Worm (Caenorhabditis elegans) whole organism, young adult: ENCODE data around the gene ZC250.2.

Experiments used
- B0261.1 ChIP-seq: sonication (generic microtip); optimal IDR thresholded peaks from 2 replicates; lab custom pipeline; 2016; ENCODE audit warnings: mild to moderate bottlenecking, missing genetic modification characterization, moderate library complexity, missing compliant biosample characterization
- C06A6.2 ChIP-seq: fragments of 200-800 bp; sonication (Bioruptor generic); conservative IDR thresholded peaks from 2 replicates; pipeline ENCODE4 v1.3.6; 2022; ENCODE audit warnings: missing genetic modification characterization, missing compliant biosample characterization
- C17E4.6 ChIP-seq: fragments of 200-800 bp; sonication (Bioruptor generic); IDR thresholded peaks from 2 replicates; pipeline ENCODE4 v1.3.6; 2022; ENCODE audit warnings: missing genetic modification reagents, missing genetic modification characterization, missing compliant biosample characterization
- D2030.7 ChIP-seq: fragments of 200-800 bp; sonication (Bioruptor generic); IDR thresholded peaks from 2 replicates; pipeline ENCODE4 v1.3.6; 2022; ENCODE audit warnings: missing genetic modification reagents, missing genetic modification characterization, missing compliant biosample characterization
- F22D6.2 ChIP-seq: sonication (generic microtip); optimal IDR thresholded peaks from 2 replicates; lab custom pipeline; 2016; ENCODE audit warnings: mild to moderate bottlenecking, missing genetic modification characterization, missing compliant biosample characterization
- F23B12.7 ChIP-seq: sonication (generic microtip); optimal IDR thresholded peaks from 2 replicates; lab custom pipeline; 2017; ENCODE audit warnings: missing genetic modification characterization, mild to moderate bottlenecking, missing compliant biosample characterization, antibody characterized with exemption, moderate library complexity; ENCODE audit not compliant: insufficient read depth
- F33H1.4 ChIP-seq: fragments of 200-800 bp; sonication (Bioruptor generic); IDR thresholded peaks from 2 replicates; pipeline ENCODE4 v1.3.6; 2022; ENCODE audit warnings: missing genetic modification reagents, missing genetic modification characterization, missing compliant biosample characterization
- F39B2.1 ChIP-seq: fragments of 200-800 bp; sonication (Bioruptor generic); IDR thresholded peaks from 2 replicates; pipeline ENCODE4 v1.3.6; 2022; ENCODE audit warnings: missing genetic modification reagents, missing genetic modification characterization, missing compliant biosample characterization
- F52B5.7 ChIP-seq: sonication (generic microtip); optimal IDR thresholded peaks from 2 replicates; lab custom pipeline; 2016; ENCODE audit warnings: mild to moderate bottlenecking, missing genetic modification characterization, missing compliant biosample characterization
- F55B11.4 ChIP-seq: sonication (generic microtip); optimal IDR thresholded peaks from 2 replicates; lab custom pipeline; 2016; ENCODE audit warnings: missing compliant biosample characterization, missing genetic modification characterization, borderline replicate concordance; ENCODE audit not compliant: insufficient read depth
- F57A8.1 ChIP-seq: fragments of 200-800 bp; sonication (Bioruptor generic); optimal IDR thresholded peaks from 2 replicates; lab custom pipeline; 2018; ENCODE audit warnings: mild to moderate bottlenecking, missing genetic modification characterization, moderate library complexity, missing compliant biosample characterization
- F57C9.4 ChIP-seq: sonication (generic microtip); optimal IDR thresholded peaks from 2 replicates; lab custom pipeline; 2017; ENCODE audit warnings: mild to moderate bottlenecking, missing genetic modification characterization, missing compliant biosample characterization
- K12H6.12 ChIP-seq: fragments of 200-800 bp; sonication (Bioruptor generic); optimal IDR thresholded peaks from 2 replicates; lab custom pipeline; 2018; ENCODE audit warnings: mild to moderate bottlenecking, missing genetic modification characterization, missing compliant biosample characterization
- T07F8.4 ChIP-seq: sonication (generic microtip); optimal IDR thresholded peaks from 2 replicates; lab custom pipeline; 2016; ENCODE audit warnings: mild to moderate bottlenecking, missing genetic modification characterization, moderate library complexity, missing compliant biosample characterization
- Y53F4B.3 ChIP-seq: fragments of 200-800 bp; sonication (Bioruptor generic); IDR thresholded peaks from 2 replicates; pipeline ENCODE4 v1.3.6; 2022; ENCODE audit warnings: missing genetic modification reagents, missing genetic modification characterization, missing compliant biosample characterization
- Y67H2A.10 ChIP-seq: fragments of 200-800 bp; sonication (Bioruptor generic); conservative IDR thresholded peaks from 2 replicates; pipeline ENCODE4 v1.3.6; 2022; ENCODE audit warnings: missing genetic modification reagents, missing genetic modification characterization, missing compliant biosample characterization
- ama-1 ChIP-seq, 3 experiments: fragments of 150-350 bp in 1 of 3; sonication (generic microtip) in 2 of 3; optimal IDR thresholded peaks; 2 replicates each; lab custom pipeline; 2014 to 2018; ENCODE audit warnings: missing biosample characterization in 2 of 3, missing genetic modification characterization in 2 of 3, missing genetic modification reagents in 2 of 3
- atf-7 ChIP-seq: sonication (generic microtip); optimal IDR thresholded peaks from 2 replicates; lab custom pipeline; 2017; ENCODE audit warnings: mild to moderate bottlenecking, missing genetic modification characterization, missing compliant biosample characterization
- cebp-1 ChIP-seq, 2 experiments: fragments of 200-800 bp in 1 of 2; sonication (Bioruptor generic) in 1 of 2; sonication (generic microtip) in 1 of 2; IDR thresholded peaks in 1 of 2; optimal IDR thresholded peaks in 1 of 2; 2 replicates each; pipeline versions ENCODE4 v1.3.6 to Lab custom; 2017 to 2022; ENCODE audit warnings: missing compliant biosample characterization in 2 of 2, missing genetic modification characterization in 2 of 2, mild to moderate bottlenecking in 1 of 2, missing genetic modification reagents in 1 of 2, moderate library complexity in 1 of 2
- ceh-58 ChIP-seq: fragments of 200-800 bp; sonication (Bioruptor generic); IDR thresholded peaks from 2 replicates; pipeline ENCODE4 v1.3.6; 2022; ENCODE audit warnings: missing genetic modification characterization, missing compliant biosample characterization
- dox-1 ChIP-seq: fragments of 200-800 bp; sonication (Bioruptor generic); IDR thresholded peaks from 2 replicates; pipeline ENCODE4 v1.3.6; 2022; ENCODE audit warnings: missing genetic modification reagents, missing genetic modification characterization, missing compliant biosample characterization
- dpff-1 ChIP-seq: sonication (generic microtip); optimal IDR thresholded peaks from 2 replicates; lab custom pipeline; 2017; ENCODE audit warnings: mild to moderate bottlenecking, missing genetic modification characterization, missing compliant biosample characterization
- egl-18 ChIP-seq: fragments of 200-800 bp; sonication (Bioruptor generic); IDR thresholded peaks from 2 replicates; pipeline ENCODE4 v1.3.6; 2022; ENCODE audit warnings: missing genetic modification reagents, missing genetic modification characterization, missing compliant biosample characterization
- egrh-3 ChIP-seq: fragments of 200-800 bp; sonication (Bioruptor generic); IDR thresholded peaks from 2 replicates; pipeline ENCODE4 v1.3.6; 2022; ENCODE audit warnings: missing genetic modification reagents, missing genetic modification characterization, missing compliant biosample characterization
- ets-4 ChIP-seq: fragments of 200-800 bp; sonication (Bioruptor generic); optimal IDR thresholded peaks from 2 replicates; lab custom pipeline; 2018; ENCODE audit warnings: mild to moderate bottlenecking, missing genetic modification characterization, missing compliant biosample characterization
- hlh-12 ChIP-seq: sonication (generic microtip); optimal IDR thresholded peaks from 2 replicates; lab custom pipeline; 2016; ENCODE audit warnings: missing genetic modification characterization, missing compliant biosample characterization
- hlh-26 ChIP-seq: fragments of 200-800 bp; sonication (Bioruptor generic); conservative IDR thresholded peaks from 2 replicates; pipeline ENCODE4 v1.3.6; 2022; ENCODE audit warnings: missing genetic modification reagents, missing genetic modification characterization, missing compliant biosample characterization
- hmg-1.2 ChIP-seq: fragments of 200-800 bp; sonication (Bioruptor generic); IDR thresholded peaks from 2 replicates; pipeline ENCODE4 v1.3.6; 2022; ENCODE audit warnings: missing genetic modification reagents, missing genetic modification characterization, missing compliant biosample characterization
- lin-26 ChIP-seq: fragments of 200-800 bp; sonication (Bioruptor generic); IDR thresholded peaks from 2 replicates; pipeline ENCODE4 v1.3.6; 2022; ENCODE audit warnings: missing genetic modification reagents, missing genetic modification characterization, missing compliant biosample characterization
- lin-35 ChIP-seq, 3 experiments: fragments of 150-350 bp in 2 of 3; sonication (generic microtip) in 1 of 3; optimal IDR thresholded peaks; 2 replicates each; lab custom pipeline; 2014 to 2018; ENCODE audit warnings: missing biosample characterization in 3 of 3, missing genetic modification characterization in 3 of 3, missing genetic modification reagents in 3 of 3
- lin-40 ChIP-seq: sonication (generic microtip); optimal IDR thresholded peaks from 2 replicates; lab custom pipeline; 2016; ENCODE audit warnings: missing genetic modification characterization, mild to moderate bottlenecking, missing compliant biosample characterization, missing genotype, missing genetic modification reagents
- lsl-1 ChIP-seq: fragments of 200-800 bp; sonication (Bioruptor generic); optimal IDR thresholded peaks from 2 replicates; lab custom pipeline; 2018; ENCODE audit warnings: mild to moderate bottlenecking, missing genetic modification characterization, moderate library complexity, missing compliant biosample characterization
- madf-6 ChIP-seq: fragments of 200-800 bp; sonication (Bioruptor generic); IDR thresholded peaks from 2 replicates; pipeline ENCODE4 v1.3.6; 2022; ENCODE audit warnings: missing genetic modification reagents, missing genetic modification characterization, missing compliant biosample characterization
- madf-8 ChIP-seq: fragments of 200-800 bp; sonication (Bioruptor generic); conservative IDR thresholded peaks from 2 replicates; pipeline ENCODE4 v1.3.6; 2022; ENCODE audit warnings: missing genetic modification reagents, missing genetic modification characterization, missing compliant biosample characterization
- mel-28 ChIP-seq: sonication (generic microtip); optimal IDR thresholded peaks from 2 replicates; lab custom pipeline; 2016; ENCODE audit warnings: borderline replicate concordance, mild to moderate bottlenecking, missing genetic modification characterization, missing compliant biosample characterization
- nfyb-1 ChIP-seq: fragments of 200-800 bp; sonication (Bioruptor generic); IDR thresholded peaks from 2 replicates; pipeline ENCODE4 v1.3.6; 2022; ENCODE audit warnings: missing genetic modification reagents, missing genetic modification characterization, missing compliant biosample characterization
- nhr-120 ChIP-seq: fragments of 200-800 bp; sonication (Bioruptor generic); IDR thresholded peaks from 2 replicates; pipeline ENCODE4 v1.3.6; 2022; ENCODE audit warnings: missing genetic modification characterization, missing compliant biosample characterization
- pbrm-1 ChIP-seq: fragments of 200-800 bp; sonication (Bioruptor generic); IDR thresholded peaks from 2 replicates; pipeline ENCODE4 v1.3.6; 2022; ENCODE audit warnings: missing genetic modification reagents, missing genetic modification characterization, missing compliant biosample characterization
- rcor-1 ChIP-seq: fragments of 200-800 bp; sonication (Bioruptor generic); IDR thresholded peaks from 2 replicates; pipeline ENCODE4 v1.3.6; 2022; ENCODE audit warnings: missing genetic modification reagents, missing genetic modification characterization, missing compliant biosample characterization
- repo-1 ChIP-seq: sonication (generic microtip); optimal IDR thresholded peaks from 2 replicates; lab custom pipeline; 2017; ENCODE audit warnings: mild to moderate bottlenecking, missing genetic modification characterization, missing compliant biosample characterization
- sdz-38 ChIP-seq: sonication (generic microtip); optimal IDR thresholded peaks from 2 replicates; lab custom pipeline; 2016; ENCODE audit warnings: missing genotype, missing genetic modification characterization, missing compliant biosample characterization
- sea-2 ChIP-seq: fragments of 200-800 bp; sonication (Bioruptor generic); IDR thresholded peaks from 2 replicates; pipeline ENCODE4 v1.3.6; 2022; ENCODE audit warnings: missing genetic modification characterization, missing compliant biosample characterization
- snpc-1.3 ChIP-seq: sonication (generic microtip); optimal IDR thresholded peaks from 2 replicates; lab custom pipeline; 2017; ENCODE audit warnings: missing genetic modification characterization, mild to moderate bottlenecking, missing compliant biosample characterization, antibody characterized with exemption, moderate library complexity, missing genotype, missing genetic modification reagents; ENCODE audit not compliant: insufficient read depth
- somi-1 ChIP-seq: fragments of 200-800 bp; sonication (Bioruptor generic); optimal IDR thresholded peaks from 2 replicates; lab custom pipeline; 2018; ENCODE audit warnings: mild to moderate bottlenecking, missing genetic modification characterization, missing compliant biosample characterization
- tbp1 ChIP-seq: fragments of 200-800 bp; sonication (Bioruptor generic); optimal IDR thresholded peaks from 2 replicates; lab custom pipeline; 2018; ENCODE audit warnings: mild to moderate bottlenecking, missing genetic modification characterization, missing compliant biosample characterization
- zfh-2 ChIP-seq: fragments of 200-800 bp; sonication (Bioruptor generic); conservative IDR thresholded peaks from 2 replicates; pipeline ENCODE4 v1.3.6; 2022; ENCODE audit warnings: missing genetic modification reagents, missing genetic modification characterization, missing compliant biosample characterization
- ztf-25 ChIP-seq: fragments of 200-800 bp; sonication (Bioruptor generic); IDR thresholded peaks from 2 replicates; pipeline ENCODE4 v1.3.6; 2022; ENCODE audit warnings: missing genetic modification reagents, missing genetic modification characterization, missing compliant biosample characterization
- ztf-26 ChIP-seq: sonication (generic microtip); optimal IDR thresholded peaks from 2 replicates; lab custom pipeline; 2017; ENCODE audit warnings: missing genetic modification characterization, missing compliant biosample characterization

ZC250.2 gene

ce11 chrV:5768292-5768695 is 23.8 kb upstream of the ZC250.2 start (continued):
- TF ChIP-seq F57C9.4 (tag; lab: Kevin White, UChicago) (no peak), T07F8.4 (tag; lab: Kevin White, UChicago) (no peak), lsl-1 (GFP tag; lab: Kevin White, UChicago) (no peak), nfyb-1 (peak; percentile 65), F33H1.4 (GFP tag; lab: Robert Waterston, UW) (no peak), ets-4 (GFP tag; lab: Kevin White, UChicago) (no peak), F55B11.4 (no peak), lin-26 (no peak), Y53F4B.3 (GFP tag; lab: Robert Waterston, UW) (no peak), zfh-2 (GFP tag; lab: Robert Waterston, UW) (no peak), K12H6.12 (peak; percentile 18), F57A8.1 (no peak), dox-1 (GFP tag; lab: Robert Waterston, UW) (no peak; the same call in 1 of the 2 replicates), ztf-25 (GFP tag; lab: Robert Waterston, UW) (no peak), egl-18 (GFP tag; lab: Robert Waterston, UW) (no peak), B0261.1 (tag; lab: Kevin White, UChicago) (no peak), F52B5.7 (tag; lab: Kevin White, UChicago) (no peak), sea-2 (no peak), hmg-1.2 (GFP tag; lab: Robert Waterston, UW) (no peak; the same call in 1 of the 2 replicates), C06A6.2 (peak; percentile 37; the same call in 1 of the 2 replicates), C17E4.6 (no peak), ztf-26 (tag; lab: Kevin White, UChicago) (peak; percentile 56), madf-8 (GFP tag; lab: Robert Waterston, UW) (no peak), lin-40 (tag; lab: Kevin White, UChicago) (peak; percentile 82), egrh-3 (GFP tag; lab: Robert Waterston, UW) (no peak), hlh-12 (tag; lab: Kevin White, UChicago) (no peak), repo-1 (tag; lab: Kevin White, UChicago) (no peak), ceh-58 (no peak), atf-7 (tag; lab: Kevin White, UChicago) (no peak), ama-1 (optimal IDR thresholded peaks at IDR 0.05; lab: Kevin White, UChicago) (no peak), ama-1 (GFP tag; optimal IDR thresholded peaks at IDR 0.05; lab: Kevin White, UChicago) (no peak), mel-28 (tag; lab: Kevin White, UChicago) (no peak), pbrm-1 (GFP tag; lab: Robert Waterston, UW) (no peak), somi-1 (GFP tag; lab: Kevin White, UChicago) (peak; percentile 89), D2030.7 (GFP tag; lab: Robert Waterston, UW) (no peak), madf-6 (GFP tag; lab: Robert Waterston, UW) (no peak), snpc-1.3 (tag; lab: Kevin White, UChicago) (no peak), F39B2.1 (GFP tag; lab: Robert Waterston, UW) (no peak), F22D6.2 (tag; lab: Kevin White, UChicago) (peak; percentile 64), sdz-38 (tag; lab: Kevin White, UChicago) (no peak), F23B12.7 (tag; lab: Kevin White, UChicago) (no peak), dpff-1 (tag; lab: Kevin White, UChicago) (no peak), lin-35 (GFP tag; optimal IDR thresholded peaks at IDR 0.05; lab: Kevin White, UChicago) (no peak), Y67H2A.10 (GFP tag; lab: Robert Waterston, UW) (no peak), tbp1 (GFP tag; lab: Kevin White, UChicago) (peak; percentile 15), rcor-1 (GFP tag; lab: Robert Waterston, UW) (no peak), hlh-26 (no peak), cebp-1 (GFP tag; IDR thresholded peaks at IDR 0.05; lab: Robert Waterston, UW) (no peak), cebp-1 (tag; optimal IDR thresholded peaks at IDR 0.05; lab: Kevin White, UChicago) (no peak), nhr-120 (GFP tag; lab: Robert Waterston, UW) (no peak)
